Fruit fly (Drosophila melanogaster) S2 (cell line): ENCODE results near the gene CG18649.

ENCODE experiments used
- CG8478 ChIP-seq: fragments of >200 bp; optimal IDR thresholded peaks from 2 replicates; lab custom pipeline; 2018
- CTCF ChIP-seq, 2 experiments: fragments of >200 bp; optimal IDR thresholded peaks; 2 replicates each; lab custom pipeline; 2018

- TF ChIP-seq CG8478 (lab: Kevin White, UChicago): no peak
- no peak for TF ChIP-seq CTCF (optimal IDR thresholded peaks at IDR 0.05; lab: Kevin White, UChicago)
Observed at dm6 chr3L:15043465-15043864, 10.5 kb downstream of the CG18649 start.
